Worm (Caenorhabditis elegans) whole organism, L2 larva: ENCODE results near the gene par-5.
A peak's percentile ranks its signal among the peaks of the same experiment; 100 is the strongest.

ENCODE experiments used
- C34F6.9 ChIP-seq: fragments of 150-350 bp; optimal IDR thresholded peaks from 2 replicates; lab custom pipeline; 2014; ENCODE audit warnings: missing biosample characterization, missing genetic modification characterization
- F13H6.1 ChIP-seq: sonication (generic microtip); optimal IDR thresholded peaks from 2 replicates; lab custom pipeline; 2016; ENCODE audit warnings: missing genetic modification characterization, missing compliant biosample characterization
- R02D3.7 ChIP-seq: fragments of 150-350 bp; optimal IDR thresholded peaks from 2 replicates; lab custom pipeline; 2014; ENCODE audit warnings: missing biosample characterization, missing genetic modification characterization
- Y55F3AM.14 ChIP-seq: fragments of 200-800 bp; sonication (Bioruptor generic); optimal IDR thresholded peaks from 2 replicates; lab custom pipeline; 2018; ENCODE audit warnings: mild to moderate bottlenecking, missing genetic modification characterization, missing compliant biosample characterization
- ZK546.5 ChIP-seq: sonication (generic microtip); optimal IDR thresholded peaks from 2 replicates; lab custom pipeline; 2017; ENCODE audit warnings: missing biosample characterization, missing genetic modification characterization
- alr-1 ChIP-seq: fragments of 150-350 bp; optimal IDR thresholded peaks from 2 replicates; lab custom pipeline; 2014; ENCODE audit warnings: missing biosample characterization, missing genetic modification characterization
- aly-2 ChIP-seq: fragments of 150-350 bp; optimal IDR thresholded peaks from 2 replicates; lab custom pipeline; 2014; ENCODE audit warnings: missing biosample characterization, missing genetic modification characterization
- ama-1 ChIP-seq: fragments of 150-350 bp; optimal IDR thresholded peaks from 2 replicates; lab custom pipeline; 2018; ENCODE audit warnings: inconsistent platforms
- blmp-1 ChIP-seq: sonication (generic microtip); optimal IDR thresholded peaks from 2 replicates; lab custom pipeline; 2017; ENCODE audit warnings: missing genetic modification characterization, mild to moderate bottlenecking, missing compliant biosample characterization, antibody characterized with exemption, moderate library complexity; ENCODE audit not compliant: insufficient read depth
- ceh-16 ChIP-seq: fragments of 150-350 bp; optimal IDR thresholded peaks from 2 replicates; lab custom pipeline; 2014; ENCODE audit warnings: missing biosample characterization, missing genetic modification characterization
- ceh-82 ChIP-seq: fragments of 150-350 bp; optimal IDR thresholded peaks from 2 replicates; lab custom pipeline; 2014; ENCODE audit warnings: missing biosample characterization, missing genetic modification characterization
- crh-2 ChIP-seq: sonication (generic microtip); optimal IDR thresholded peaks from 2 replicates; lab custom pipeline; 2017; ENCODE audit warnings: missing biosample characterization, missing genetic modification characterization
- dmd-4 ChIP-seq: sonication (generic microtip); optimal IDR thresholded peaks from 2 replicates; lab custom pipeline; 2017; ENCODE audit warnings: missing biosample characterization, missing genetic modification characterization
- egl-27 ChIP-seq: sonication (generic microtip); optimal IDR thresholded peaks from 3 replicates; lab custom pipeline; 2017; ENCODE audit warnings: missing biosample characterization, missing genetic modification reagents, missing genetic modification characterization
- elt-1 ChIP-seq: fragments of 150-350 bp; optimal IDR thresholded peaks from 2 replicates; lab custom pipeline; 2014; ENCODE audit warnings: missing biosample characterization, missing genetic modification characterization
- elt-3 ChIP-seq: sonication (generic microtip); optimal IDR thresholded peaks from 2 replicates; lab custom pipeline; 2017; ENCODE audit warnings: missing biosample characterization, missing genetic modification characterization
- fos-1 ChIP-seq: fragments of 150-350 bp; optimal IDR thresholded peaks from 2 replicates; lab custom pipeline; 2014; ENCODE audit warnings: missing biosample characterization, missing genetic modification characterization
- gmeb-1 ChIP-seq: fragments of 150-350 bp; optimal IDR thresholded peaks from 2 replicates; lab custom pipeline; 2014; ENCODE audit warnings: missing biosample characterization, missing genetic modification characterization
- lin-11 ChIP-seq: fragments of 150-350 bp; sonication (generic microtip); optimal IDR thresholded peaks from 2 replicates; lab custom pipeline; 2014; ENCODE audit warnings: missing biosample characterization, missing genetic modification characterization, inconsistent platforms, mixed read lengths
- lin-13 ChIP-seq: fragments of 150-350 bp; optimal IDR thresholded peaks from 2 replicates; lab custom pipeline; 2014; ENCODE audit warnings: missing biosample characterization, missing genetic modification reagents, missing genetic modification characterization
- lin-39 ChIP-seq: fragments of 150-350 bp; optimal IDR thresholded peaks from 2 replicates; lab custom pipeline; 2014; ENCODE audit warnings: missing biosample characterization, missing genetic modification reagents, missing genetic modification characterization
- lsy-2 ChIP-seq, 2 experiments: fragments of 150-350 bp in 1 of 2; sonication (generic microtip) in 1 of 2; optimal IDR thresholded peaks; 2 replicates each; lab custom pipeline; 2014 to 2017; ENCODE audit warnings: missing biosample characterization in 2 of 2, missing genetic modification characterization in 2 of 2
- mab-5 ChIP-seq: fragments of 150-350 bp; optimal IDR thresholded peaks from 2 replicates; lab custom pipeline; 2014; ENCODE audit warnings: missing biosample characterization, missing genetic modification characterization
- mbf-1 ChIP-seq: sonication (generic microtip); optimal IDR thresholded peaks from 2 replicates; lab custom pipeline; 2017; ENCODE audit warnings: missing biosample characterization, missing genetic modification characterization
- mdl-1 ChIP-seq, 2 experiments: fragments of 150-350 bp in 1 of 2; sonication (generic microtip) in 1 of 2; optimal IDR thresholded peaks; 2 replicates each; lab custom pipeline; 2017; ENCODE audit warnings: missing biosample characterization in 2 of 2, missing genetic modification characterization in 2 of 2
- nhr-10 ChIP-seq: sonication (generic microtip); optimal IDR thresholded peaks from 2 replicates; lab custom pipeline; 2017; ENCODE audit warnings: missing biosample characterization, missing genetic modification characterization
- nhr-11 ChIP-seq: fragments of 150-350 bp; optimal IDR thresholded peaks from 2 replicates; lab custom pipeline; 2014; ENCODE audit warnings: missing biosample characterization, missing genetic modification characterization
- nhr-12 ChIP-seq: fragments of 150-350 bp; optimal IDR thresholded peaks from 2 replicates; lab custom pipeline; 2014; ENCODE audit warnings: missing biosample characterization, missing genetic modification characterization
- nhr-129 ChIP-seq: fragments of 150-350 bp; optimal IDR thresholded peaks from 2 replicates; lab custom pipeline; 2014; ENCODE audit warnings: missing biosample characterization, missing genetic modification characterization
- nhr-21 ChIP-seq: fragments of 150-350 bp; optimal IDR thresholded peaks from 2 replicates; lab custom pipeline; 2014; ENCODE audit warnings: missing biosample characterization, missing genetic modification characterization
- nhr-23 ChIP-seq: fragments of 150-350 bp; optimal IDR thresholded peaks from 2 replicates; lab custom pipeline; 2014; ENCODE audit warnings: missing biosample characterization, missing genetic modification reagents, missing genetic modification characterization
- nhr-237 ChIP-seq: fragments of 150-350 bp; optimal IDR thresholded peaks from 2 replicates; lab custom pipeline; 2014; ENCODE audit warnings: missing biosample characterization, missing genetic modification characterization
- nhr-25 ChIP-seq: fragments of 150-350 bp; sonication (generic microtip); optimal IDR thresholded peaks from 3 replicates; lab custom pipeline; 2014; ENCODE audit warnings: missing biosample characterization, missing genetic modification characterization
- nhr-6 ChIP-seq: fragments of 150-350 bp; optimal IDR thresholded peaks from 2 replicates; lab custom pipeline; 2014; ENCODE audit warnings: missing biosample characterization, missing genetic modification characterization
- nhr-77 ChIP-seq: fragments of 150-350 bp; optimal IDR thresholded peaks from 2 replicates; lab custom pipeline; 2014; ENCODE audit warnings: missing biosample characterization, missing genetic modification characterization
- peb-1 ChIP-seq: fragments of 150-350 bp; optimal IDR thresholded peaks from 2 replicates; lab custom pipeline; 2014; ENCODE audit warnings: missing biosample characterization, missing genetic modification characterization
- sem-4 ChIP-seq: fragments of 150-350 bp; optimal IDR thresholded peaks from 2 replicates; lab custom pipeline; 2014; ENCODE audit warnings: missing biosample characterization, missing genetic modification reagents, missing genetic modification characterization
- skn-1 ChIP-seq: sonication (generic microtip); optimal IDR thresholded peaks from 2 replicates; lab custom pipeline; 2017; ENCODE audit warnings: missing biosample characterization, missing genetic modification characterization
- sma-3 ChIP-seq: sonication (generic microtip); optimal IDR thresholded peaks from 2 replicates; lab custom pipeline; 2016; ENCODE audit warnings: missing genetic modification reagents, missing genetic modification characterization, missing compliant biosample characterization
- sma-9 ChIP-seq, 2 experiments: fragments of 150-350 bp in 1 of 2; sonication (generic microtip) in 1 of 2; optimal IDR thresholded peaks; 2 replicates each; lab custom pipeline; 2014 to 2016; ENCODE audit warnings: missing genetic modification characterization in 2 of 2, mild to moderate bottlenecking in 1 of 2, missing biosample characterization in 1 of 2, missing compliant biosample characterization in 1 of 2, missing genetic modification reagents in 1 of 2, moderate library complexity in 1 of 2
- snpc-4 ChIP-seq: fragments of 150-350 bp; optimal IDR thresholded peaks from 2 replicates; lab custom pipeline; 2014; ENCODE audit warnings: missing biosample characterization, missing genetic modification characterization
- unc-39 ChIP-seq: fragments of 150-350 bp; optimal IDR thresholded peaks from 2 replicates; lab custom pipeline; 2014; ENCODE audit warnings: missing biosample characterization, missing genetic modification characterization
- unc-55 ChIP-seq: fragments of 150-350 bp; sonication (generic microtip); optimal IDR thresholded peaks from 3 replicates; lab custom pipeline; 2014; ENCODE audit warnings: missing biosample characterization, missing genetic modification reagents, missing genetic modification characterization
- unc-62 ChIP-seq: fragments of 150-350 bp; optimal IDR thresholded peaks from 2 replicates; lab custom pipeline; 2014; ENCODE audit warnings: missing biosample characterization, missing genetic modification reagents, missing genetic modification characterization
- zag-1 ChIP-seq: fragments of 150-350 bp; optimal IDR thresholded peaks from 2 replicates; lab custom pipeline; 2014; ENCODE audit warnings: missing biosample characterization, missing genetic modification characterization
- ztf-1 ChIP-seq: fragments of 200-800 bp; sonication (Bioruptor generic); conservative IDR thresholded peaks from 2 replicates; pipeline ENCODE4 v1.3.6; 2022; ENCODE audit warnings: missing genetic modification characterization, missing compliant biosample characterization
- ztf-11 ChIP-seq: sonication (generic microtip); optimal IDR thresholded peaks from 2 replicates; lab custom pipeline; 2017; ENCODE audit warnings: missing biosample characterization, missing genetic modification characterization
- ztf-4 ChIP-seq: fragments of 150-350 bp; optimal IDR thresholded peaks from 2 replicates; lab custom pipeline; 2014; ENCODE audit warnings: missing biosample characterization, missing genetic modification characterization

The par-5 gene

ce11 chrIV:11821591-11822361 is at the start of gene par-5, which contains the start of gene M117.3:
TSS of gene par-5 (minus strand) at chrIV:11821924.
TSS of gene M117.3 (plus strand) at chrIV:11822206.
- TF ChIP-seq nhr-11 (no peak), nhr-12 (tag; lab: Kevin White, UChicago) (no peak), nhr-77 (tag; lab: Kevin White, UChicago) (no peak), elt-3 (tag; lab: Kevin White, UChicago) (no peak), mab-5 (peak; percentile 21), ceh-16 (tag; lab: Kevin White, UChicago) (no peak), lin-39 (tag; lab: Kevin White, UChicago) (no peak), lsy-2 (tag; optimal IDR thresholded peaks at IDR 0.05; lab: Kevin White, UChicago) (peak; percentile 4 to 69), unc-62 (GFP tag; lab: Kevin White, UChicago) (no peak), nhr-237 (tag; lab: Kevin White, UChicago) (no peak), sma-3 (GFP tag; lab: Kevin White, UChicago) (peak; percentile 41), zag-1 (tag; lab: Kevin White, UChicago) (peak; percentile 82), mbf-1 (tag; lab: Kevin White, UChicago) (no peak), gmeb-1 (tag; lab: Kevin White, UChicago) (peak; percentile 20), unc-55 (GFP tag; lab: Kevin White, UChicago) (peak; percentile 68), ztf-11 (tag; lab: Kevin White, UChicago) (no peak), Y55F3AM.14 (GFP tag; lab: Kevin White, UChicago) (peak; percentile 77), nhr-25 (tag; lab: Kevin White, UChicago) (peak; percentile 29), ceh-82 (tag; lab: Kevin White, UChicago) (no peak), alr-1 (tag; lab: Kevin White, UChicago) (no peak), lin-11 (tag; lab: Kevin White, UChicago) (peak; percentile 92), sem-4 (tag; lab: Kevin White, UChicago) (peak; percentile 18), sma-9 (GFP tag; optimal IDR thresholded peaks at IDR 0.05; lab: Kevin White, UChicago) (peak; percentile 82), sma-9 (tag; optimal IDR thresholded peaks at IDR 0.05; lab: Kevin White, UChicago) (no peak), unc-39 (tag; lab: Kevin White, UChicago) (no peak), fos-1 (tag; lab: Kevin White, UChicago) (peak; percentile 74), C34F6.9 (tag; lab: Kevin White, UChicago) (peak; percentile 81), nhr-6 (peak; percentile 56), dmd-4 (tag; lab: Kevin White, UChicago) (no peak), ZK546.5 (tag; lab: Kevin White, UChicago) (no peak), peb-1 (no peak), snpc-4 (tag; lab: Kevin White, UChicago) (peak; percentile 25), ztf-4 (tag; lab: Kevin White, UChicago) (peak; percentile 8), ztf-1 (GFP tag; lab: Robert Waterston, UW) (no peak), elt-1 (tag; lab: Kevin White, UChicago) (no peak), nhr-23 (no peak), ama-1 (lab: Kevin White, UChicago) (peak; percentile 52), nhr-129 (tag; lab: Kevin White, UChicago) (peak; percentile 78), lin-13 (GFP tag; lab: Kevin White, UChicago) (peak; percentile 59), F13H6.1 (tag; lab: Kevin White, UChicago) (peak; percentile 79), blmp-1 (tag; lab: Kevin White, UChicago) (no peak), egl-27 (tag; lab: Kevin White, UChicago) (peak; percentile 31), aly-2 (tag; lab: Kevin White, UChicago) (no peak), nhr-10 (tag; lab: Kevin White, UChicago) (no peak), mdl-1 (tag; optimal IDR thresholded peaks at IDR 0.05; lab: Kevin White, UChicago) (peak; percentile 73 to 87), R02D3.7 (no peak), nhr-21 (tag; lab: Kevin White, UChicago) (peak; percentile 39), crh-2 (tag; lab: Kevin White, UChicago) (peak; percentile 81), skn-1 (tag; lab: Kevin White, UChicago) (no peak)
